Worm (Caenorhabditis elegans): Measurements from ENCODE around the gene rnp-1.
A peak's percentile ranks its signal among the peaks of the same experiment; 100 is the strongest.

DNA sequence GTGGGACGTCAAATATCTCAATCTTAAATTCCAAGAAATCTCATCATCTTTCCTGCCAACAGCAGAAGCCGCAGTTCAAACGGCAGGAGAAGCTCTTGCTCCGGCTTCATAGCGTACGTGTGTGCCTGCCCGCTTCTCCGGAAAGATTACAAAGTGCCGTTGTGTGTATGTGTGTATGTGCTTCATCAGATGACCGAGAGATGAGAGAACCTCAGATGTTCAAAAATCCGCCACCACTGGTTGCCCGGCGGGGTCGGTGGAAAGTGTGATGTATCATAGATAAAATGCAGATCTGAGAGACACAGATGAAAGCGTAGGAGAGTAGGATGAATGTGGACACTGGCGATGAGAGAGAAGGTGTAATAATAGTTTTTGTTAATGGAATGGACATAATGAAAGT lies 41.4 kb downstream of the rnp-1 start:
- TF ChIP-seq nhr-76 (tag; optimal IDR thresholded peaks at IDR 0.05) = no peak
- no peak for TF ChIP-seq elt-3 (tag; optimal IDR thresholded peaks at IDR 0.05)
- TF ChIP-seq lsy-2 (tag; optimal IDR thresholded peaks at IDR 0.05) = no peak
- TF ChIP-seq unc-62 (GFP tag; optimal IDR thresholded peaks at IDR 0.05) = peak; percentile 36
- TF ChIP-seq M03D4.4 (tag; optimal IDR thresholded peaks at IDR 0.05) = no peak
- no peak for TF ChIP-seq sptf-1 (tag; optimal IDR thresholded peaks at IDR 0.05)
- no peak for TF ChIP-seq pha-4 (tag; optimal IDR thresholded peaks at IDR 0.05)
- TF ChIP-seq snpc-4 (tag; optimal IDR thresholded peaks at IDR 0.05) = no peak
